Worm (Caenorhabditis elegans) whole organism, young adult: ENCODE results near the gene R05C11.2.

Experiments
- B0261.1 ChIP-seq: sonication (generic microtip); optimal IDR thresholded peaks from 2 replicates; lab custom pipeline; 2016; ENCODE audit warnings: mild to moderate bottlenecking, missing genetic modification characterization, moderate library complexity, missing compliant biosample characterization
- K11D2.4 ChIP-seq: fragments of 200-800 bp; sonication (Bioruptor generic); IDR thresholded peaks from 2 replicates; pipeline ENCODE4 v1.3.6; 2022; ENCODE audit warnings: missing genetic modification reagents, missing genetic modification characterization, missing compliant biosample characterization
- Y95B8A.8 ChIP-seq: fragments of 200-800 bp; sonication (Bioruptor generic); IDR thresholded peaks from 2 replicates; pipeline ENCODE4 v1.3.6; 2022; ENCODE audit warnings: missing genetic modification reagents, missing genetic modification characterization, missing compliant biosample characterization
- ets-4 ChIP-seq: fragments of 200-800 bp; sonication (Bioruptor generic); optimal IDR thresholded peaks from 2 replicates; lab custom pipeline; 2018; ENCODE audit warnings: mild to moderate bottlenecking, missing genetic modification characterization, missing compliant biosample characterization
- him-1 ChIP-seq: sonication (generic microtip); optimal IDR thresholded peaks from 2 replicates; lab custom pipeline; 2016; ENCODE audit warnings: missing genotype, missing genetic modification reagents, missing genetic modification characterization, missing compliant biosample characterization
- lsy-27 ChIP-seq: sonication (generic microtip); optimal IDR thresholded peaks from 2 replicates; lab custom pipeline; 2017; ENCODE audit warnings: missing genetic modification characterization, mild to moderate bottlenecking, missing compliant biosample characterization, antibody characterized with exemption, missing genotype, borderline replicate concordance; ENCODE audit not compliant: insufficient read depth
- nhr-27 ChIP-seq: fragments of 200-800 bp; sonication (Bioruptor generic); optimal IDR thresholded peaks from 2 replicates; lab custom pipeline; 2018; ENCODE audit warnings: mild to moderate bottlenecking, missing genetic modification characterization, moderate library complexity, missing compliant biosample characterization
- pha-4 ChIP-seq: fragments of 150-350 bp; sonication (generic microtip); optimal IDR thresholded peaks from 2 replicates; lab custom pipeline; 2014; ENCODE audit warnings: missing biosample characterization, missing genetic modification reagents, missing genetic modification characterization
- snpc-4 ChIP-seq, 5 experiments: fragments of 150-350 bp in 1 of 5; sonication (generic microtip) in 4 of 5; optimal IDR thresholded peaks; 2 replicates each; lab custom pipeline; 2014 to 2018; ENCODE audit warnings: missing genetic modification characterization in 5 of 5, missing biosample characterization in 3 of 5, antibody characterized with exemption in 2 of 5, mild to moderate bottlenecking in 2 of 5, missing compliant biosample characterization in 2 of 5, missing genotype in 2 of 5, moderate library complexity in 2 of 5, missing genetic modification reagents in 1 of 5
- tbp1 ChIP-seq: fragments of 200-800 bp; sonication (Bioruptor generic); optimal IDR thresholded peaks from 2 replicates; lab custom pipeline; 2018; ENCODE audit warnings: mild to moderate bottlenecking, missing genetic modification characterization, missing compliant biosample characterization
- tlf-1 ChIP-seq: fragments of 200-800 bp; sonication (Bioruptor generic); optimal IDR thresholded peaks from 2 replicates; lab custom pipeline; 2018; ENCODE audit warnings: mild to moderate bottlenecking, missing genetic modification characterization, missing compliant biosample characterization
- unc-130 ChIP-seq: sonication (generic microtip); optimal IDR thresholded peaks from 2 replicates; lab custom pipeline; 2016; ENCODE audit warnings: missing genetic modification reagents, missing genetic modification characterization, missing compliant biosample characterization
- unc-62 ChIP-seq: fragments of 150-350 bp; optimal IDR thresholded peaks from 2 replicates; lab custom pipeline; 2014; ENCODE audit warnings: missing biosample characterization, missing genetic modification reagents, missing genetic modification characterization

DNA sequence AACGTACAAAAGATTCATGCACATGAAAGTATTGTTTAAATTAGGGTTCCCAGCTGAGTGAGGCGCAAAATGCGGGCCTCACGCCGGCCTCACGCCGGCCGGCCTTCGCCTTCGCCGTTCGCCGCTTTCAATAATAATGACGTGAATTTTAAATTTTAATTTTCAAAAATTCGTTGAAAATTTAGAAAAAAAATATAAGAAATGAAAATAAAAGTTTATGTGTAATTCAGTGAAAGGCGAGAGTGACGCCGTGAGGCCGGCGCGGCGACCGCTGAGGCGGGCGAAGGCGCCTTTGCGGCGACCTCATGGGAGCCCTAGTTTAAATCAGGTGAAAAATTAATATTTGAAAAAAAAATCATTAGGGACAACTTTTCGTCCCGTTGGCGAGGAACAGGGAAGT is 1.4 kb downstream of the R05C11.2 start:
- TF ChIP-seq pha-4: no peak
- TF ChIP-seq snpc-4 (GFP tag; optimal IDR thresholded peaks at IDR 0.05; lab: Kevin White, UChicago): no peak
- no peak for TF ChIP-seq snpc-4 (tag; optimal IDR thresholded peaks at IDR 0.05; lab: Kevin White, UChicago)
- TF ChIP-seq Y95B8A.8 (GFP tag; lab: Robert Waterston, UW): no peak
- no peak for TF ChIP-seq nhr-27
- TF ChIP-seq ets-4 (GFP tag; lab: Kevin White, UChicago): no peak
- TF ChIP-seq tlf-1: no peak
- no peak for TF ChIP-seq him-1 (tag; lab: Kevin White, UChicago)
- no peak for TF ChIP-seq unc-130 (GFP tag; lab: Kevin White, UChicago)
- no peak for TF ChIP-seq lsy-27 (tag; lab: Kevin White, UChicago)
- TF ChIP-seq unc-62 (GFP tag; lab: Kevin White, UChicago): no peak
- no peak for TF ChIP-seq B0261.1 (tag; lab: Kevin White, UChicago)
- no peak for TF ChIP-seq K11D2.4
- no peak for TF ChIP-seq tbp1
